ENCODE assay signal across 2 worm cellular contexts in the genomic region with DNA sequence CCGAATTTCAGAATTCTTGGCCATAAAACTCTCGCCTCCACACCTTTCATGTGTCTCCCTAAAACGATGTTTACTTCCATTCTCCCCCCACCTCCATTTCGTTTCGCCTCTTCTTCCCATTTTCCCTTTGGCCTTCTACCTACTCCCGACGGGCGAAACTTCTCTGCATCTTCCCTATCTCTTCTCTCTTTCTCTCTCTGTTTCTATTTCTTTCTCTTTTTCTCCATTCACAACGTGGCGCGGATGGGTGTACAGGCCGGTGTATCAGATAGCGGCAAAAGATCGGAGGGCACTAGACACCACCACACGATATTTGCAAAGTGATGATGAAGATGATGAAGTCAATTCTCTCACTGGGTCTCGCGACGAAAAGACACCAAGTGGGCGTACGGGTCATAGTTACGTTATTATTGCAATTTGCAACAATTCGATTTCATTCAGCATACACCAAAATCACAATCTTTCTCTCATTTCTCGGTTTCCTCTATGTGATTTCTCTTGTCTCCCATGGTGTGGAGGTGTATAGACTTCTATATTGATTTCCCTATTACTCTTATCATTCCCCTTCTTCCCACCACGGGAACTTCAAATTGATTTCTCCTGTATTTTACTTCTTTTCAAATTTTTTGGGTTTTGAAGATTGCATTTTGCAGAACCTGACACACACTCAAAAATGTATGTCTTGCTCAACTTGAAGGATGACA.
A peak's percentile ranks its signal among the peaks of the same experiment; 100 is the strongest.
TF ChIP-seq lines count a peak whose summit lies in the region.

A gene (plus strand): TSS at position 654 of the 704 bp plus-strand sequence.

TF ChIP-seq in whole organism, L1 larva, 84 proteins besides CTCF, POLR2A, EP300 and RAD21 (continued from another document):
- peak in 2 of 6 experiments; percentile 38 to 42 for TF ChIP-seq elt-3 (tag; optimal IDR thresholded peaks at IDR 0.05; lab: Kevin White, UChicago)
- TF ChIP-seq blmp-1 (tag; optimal IDR thresholded peaks at IDR 0.05; lab: Kevin White, UChicago) = peak; percentile 82
- no peak for TF ChIP-seq hpl-2 (GFP tag; optimal IDR thresholded peaks at IDR 0.05; lab: Kevin White, UChicago)
- peak; percentile 53 for TF ChIP-seq snu-23 (GFP tag; optimal IDR thresholded peaks at IDR 0.05; lab: Kevin White, UChicago)
- TF ChIP-seq ces-1 (GFP tag; optimal IDR thresholded peaks at IDR 0.05; lab: Kevin White, UChicago) = no peak
- TF ChIP-seq zip-4 (GFP tag; optimal IDR thresholded peaks at IDR 0.05; lab: Kevin White, UChicago) = no peak
- TF ChIP-seq efl-3 (GFP tag; optimal IDR thresholded peaks at IDR 0.05; lab: Kevin White, UChicago) = no peak
- peak; percentile 48 for TF ChIP-seq nhr-47 (tag; optimal IDR thresholded peaks at IDR 0.05; lab: Kevin White, UChicago)
- TF ChIP-seq lin-13 (GFP tag; optimal IDR thresholded peaks at IDR 0.05; lab: Kevin White, UChicago) = no peak

TF ChIP-seq in whole organism, L2 larva, 48 proteins besides CTCF, POLR2A, EP300 and RAD21 (continued from another document):
- no peak for TF ChIP-seq dmd-4 (tag; optimal IDR thresholded peaks at IDR 0.05; lab: Kevin White, UChicago)
- no peak for TF ChIP-seq peb-1 (tag; optimal IDR thresholded peaks at IDR 0.05; lab: Kevin White, UChicago)
- TF ChIP-seq ama-1 (optimal IDR thresholded peaks at IDR 0.05; lab: Kevin White, UChicago) = no peak
- no peak for TF ChIP-seq ztf-4 (tag; optimal IDR thresholded peaks at IDR 0.05; lab: Kevin White, UChicago)
- no peak for TF ChIP-seq lsy-2 (tag; optimal IDR thresholded peaks at IDR 0.05; lab: Kevin White, UChicago)
- TF ChIP-seq elt-1 (tag; optimal IDR thresholded peaks at IDR 0.05; lab: Kevin White, UChicago) = no peak
- TF ChIP-seq C34F6.9 (tag; optimal IDR thresholded peaks at IDR 0.05; lab: Kevin White, UChicago) = no peak
- peak; percentile 43 for TF ChIP-seq F13H6.1 (tag; optimal IDR thresholded peaks at IDR 0.05; lab: Kevin White, UChicago)
- no peak for TF ChIP-seq mab-5 (tag; optimal IDR thresholded peaks at IDR 0.05; lab: Kevin White, UChicago)
- no peak for TF ChIP-seq ztf-11 (tag; optimal IDR thresholded peaks at IDR 0.05; lab: Kevin White, UChicago)
- no peak for TF ChIP-seq nhr-77 (tag; optimal IDR thresholded peaks at IDR 0.05; lab: Kevin White, UChicago)
